Worm (Caenorhabditis elegans) whole organism, L1 larva: ENCODE data around the gene lipl-4.

ENCODE experiments used
- C16A3.4 ChIP-seq: fragments of 150-350 bp; optimal IDR thresholded peaks from 2 replicates; lab custom pipeline; 2014; ENCODE audit warnings: missing biosample characterization, missing genetic modification characterization
- aha-1 ChIP-seq: fragments of 150-350 bp; optimal IDR thresholded peaks from 2 replicates; lab custom pipeline; 2014; ENCODE audit warnings: missing biosample characterization, missing genetic modification characterization
- alr-1 ChIP-seq: fragments of 200-800 bp; sonication (Bioruptor generic); optimal IDR thresholded peaks from 2 replicates; lab custom pipeline; 2018; ENCODE audit warnings: borderline replicate concordance, mild to moderate bottlenecking, missing genetic modification characterization, missing compliant biosample characterization
- ama-1 ChIP-seq: fragments of 150-350 bp; optimal IDR thresholded peaks from 2 replicates; lab custom pipeline; 2014
- blmp-1 ChIP-seq: fragments of 150-350 bp; optimal IDR thresholded peaks from 2 replicates; lab custom pipeline; 2014; ENCODE audit warnings: missing biosample characterization, missing genetic modification characterization
- dpl-1 ChIP-seq, 3 experiments: fragments of 150-350 bp in 2 of 3; sonication (generic microtip) in 1 of 3; optimal IDR thresholded peaks; 2 replicates each; lab custom pipeline; 2014 to 2017; ENCODE audit warnings: missing biosample characterization in 3 of 3, missing genetic modification characterization in 3 of 3, missing genetic modification reagents in 3 of 3
- efl-1 ChIP-seq, 4 experiments: fragments of 150-350 bp; optimal IDR thresholded peaks in 3 of 4; peaks in 1 of 4; 1 replicate in 1 of 4; 2 replicates in 3 of 4; lab custom pipeline; 2014; ENCODE audit warnings: missing biosample characterization in 2 of 4, missing genetic modification characterization in 2 of 4, missing genetic modification reagents in 2 of 4
- elt-2 ChIP-seq: sonication (generic microtip); optimal IDR thresholded peaks from 2 replicates; lab custom pipeline; 2016; ENCODE audit warnings: missing genetic modification characterization, mild to moderate bottlenecking, inconsistent platforms, missing compliant biosample characterization, missing genetic modification reagents
- elt-3 ChIP-seq, 6 experiments: fragments of 150-350 bp in 1 of 6; sonication (generic microtip); optimal IDR thresholded peaks; 2 replicates each; lab custom pipeline; 2017 to 2018; ENCODE audit warnings: missing biosample characterization in 6 of 6, missing genetic modification characterization in 6 of 6, inconsistent platforms in 1 of 6
- fkh-8 ChIP-seq: sonication (generic microtip); optimal IDR thresholded peaks from 2 replicates; lab custom pipeline; 2016; ENCODE audit warnings: mild to moderate bottlenecking, missing genetic modification characterization, missing compliant biosample characterization
- irx-1 ChIP-seq: sonication (generic microtip); optimal IDR thresholded peaks from 2 replicates; lab custom pipeline; 2016; ENCODE audit warnings: missing genetic modification characterization, missing compliant biosample characterization
- lin-13 ChIP-seq: fragments of 150-350 bp; optimal IDR thresholded peaks from 2 replicates; lab custom pipeline; 2014; ENCODE audit warnings: missing biosample characterization, missing genetic modification reagents, missing genetic modification characterization
- lin-14 ChIP-seq: fragments of 200-800 bp; sonication (Bioruptor generic); optimal IDR thresholded peaks from 2 replicates; lab custom pipeline; 2018; ENCODE audit warnings: mild to moderate bottlenecking, missing genetic modification characterization, moderate library complexity, missing compliant biosample characterization
- lin-35 ChIP-seq, 2 experiments: fragments of 150-350 bp; optimal IDR thresholded peaks; 2 replicates each; lab custom pipeline; 2014; ENCODE audit warnings: missing biosample characterization in 2 of 2, missing genetic modification characterization in 2 of 2, missing genetic modification reagents in 2 of 2
- lir-3 ChIP-seq: sonication (generic microtip); optimal IDR thresholded peaks from 2 replicates; lab custom pipeline; 2016; ENCODE audit warnings: mild to moderate bottlenecking, missing genetic modification characterization, moderate library complexity, missing compliant biosample characterization; ENCODE audit not compliant: poor library complexity
- lsy-2 ChIP-seq, 2 experiments: fragments of 150-350 bp; optimal IDR thresholded peaks; 2 replicates each; lab custom pipeline; 2014; ENCODE audit warnings: missing biosample characterization in 2 of 2, missing genetic modification characterization in 2 of 2
- mdl-1 ChIP-seq, 2 experiments: fragments of 150-350 bp; optimal IDR thresholded peaks; 2 replicates each; lab custom pipeline; 2014 to 2017; ENCODE audit warnings: missing biosample characterization in 2 of 2, missing genetic modification characterization in 2 of 2, inconsistent platforms in 1 of 2
- mep-1 ChIP-seq: fragments of 150-350 bp; optimal IDR thresholded peaks from 2 replicates; lab custom pipeline; 2014; ENCODE audit warnings: missing biosample characterization, missing genetic modification characterization
- nhr-19 ChIP-seq: fragments of 200-800 bp; sonication (Bioruptor generic); conservative IDR thresholded peaks from 2 replicates; pipeline ENCODE4 v1.3.6; 2022; ENCODE audit warnings: missing genetic modification characterization, missing compliant biosample characterization
- nhr-20 ChIP-seq: sonication (generic microtip); optimal IDR thresholded peaks from 2 replicates; lab custom pipeline; 2016; ENCODE audit warnings: mild to moderate bottlenecking, missing genetic modification characterization, missing compliant biosample characterization
- nhr-28 ChIP-seq: fragments of 150-350 bp; optimal IDR thresholded peaks from 2 replicates; lab custom pipeline; 2014; ENCODE audit warnings: missing biosample characterization, missing genetic modification characterization
- nhr-47 ChIP-seq: sonication (generic microtip); optimal IDR thresholded peaks from 2 replicates; lab custom pipeline; 2016; ENCODE audit warnings: mild to moderate bottlenecking, missing genetic modification characterization, moderate library complexity, missing compliant biosample characterization
- nhr-71 ChIP-seq: sonication (generic microtip); optimal IDR thresholded peaks from 2 replicates; lab custom pipeline; 2016; ENCODE audit warnings: mild to moderate bottlenecking, missing genetic modification characterization, moderate library complexity, missing compliant biosample characterization
- nhr-76 ChIP-seq: sonication (generic microtip); optimal IDR thresholded peaks from 2 replicates; lab custom pipeline; 2017; ENCODE audit warnings: missing biosample characterization, missing genetic modification characterization
- nhr-77 ChIP-seq: fragments of 150-350 bp; optimal IDR thresholded peaks from 2 replicates; lab custom pipeline; 2014; ENCODE audit warnings: missing biosample characterization, missing genetic modification characterization
- nhr-85 ChIP-seq: sonication (generic microtip); peaks from one replicate; lab custom pipeline; 2016; ENCODE audit warnings: missing genetic modification characterization, inconsistent platforms, missing compliant biosample characterization
- nhr-90 ChIP-seq: sonication (generic microtip); optimal IDR thresholded peaks from 2 replicates; lab custom pipeline; 2016; ENCODE audit warnings: mild to moderate bottlenecking, missing genetic modification characterization, missing compliant biosample characterization; ENCODE audit not compliant: poor library complexity
- pag-3 ChIP-seq: sonication (generic microtip); optimal IDR thresholded peaks from 2 replicates; lab custom pipeline; 2017; ENCODE audit warnings: missing genetic modification characterization, mild to moderate bottlenecking, missing compliant biosample characterization, antibody characterized with exemption, borderline replicate concordance; ENCODE audit not compliant: insufficient read depth
- rnt-1 ChIP-seq: sonication (generic microtip); optimal IDR thresholded peaks from 2 replicates; lab custom pipeline; 2016; ENCODE audit warnings: mild to moderate bottlenecking, missing genetic modification characterization, moderate library complexity, missing compliant biosample characterization
- skn-1 ChIP-seq: fragments of 150-350 bp; optimal IDR thresholded peaks from 2 replicates; lab custom pipeline; 2014; ENCODE audit warnings: missing biosample characterization, missing genetic modification characterization
- snpc-4 ChIP-seq: fragments of 150-350 bp; optimal IDR thresholded peaks from 2 replicates; lab custom pipeline; 2014; ENCODE audit warnings: missing biosample characterization, missing genetic modification characterization
- snu-23 ChIP-seq: sonication (generic microtip); optimal IDR thresholded peaks from 2 replicates; lab custom pipeline; 2016; ENCODE audit warnings: missing genetic modification characterization, missing compliant biosample characterization
- swsn-7 ChIP-seq: sonication (generic microtip); optimal IDR thresholded peaks from 2 replicates; lab custom pipeline; 2016; ENCODE audit warnings: missing genetic modification characterization, missing compliant biosample characterization
- tbx-2 ChIP-seq: sonication (generic microtip); optimal IDR thresholded peaks from 2 replicates; lab custom pipeline; 2016; ENCODE audit warnings: missing genetic modification characterization, missing compliant biosample characterization
- tlp-1 ChIP-seq: fragments of 150-350 bp; optimal IDR thresholded peaks from 2 replicates; lab custom pipeline; 2014; ENCODE audit warnings: missing biosample characterization, missing genetic modification characterization
- unc-130 ChIP-seq: fragments of 150-350 bp; optimal IDR thresholded peaks from 2 replicates; lab custom pipeline; 2017; ENCODE audit warnings: missing biosample characterization, missing genetic modification characterization, inconsistent platforms
- ztf-4 ChIP-seq: fragments of 150-350 bp; optimal IDR thresholded peaks from 2 replicates; lab custom pipeline; 2014; ENCODE audit warnings: missing biosample characterization, missing genetic modification characterization

Gene lipl-4

ce11 chrV:6517305-6518224, 32.4 kb upstream of the lipl-4 start:
- peak; percentile 5 for TF ChIP-seq lir-3 (tag; lab: Kevin White, UChicago)
- TF ChIP-seq pag-3 (tag; lab: Kevin White, UChicago), result peak; percentile 77
- TF ChIP-seq swsn-7, result peak; percentile 27
- TF ChIP-seq lsy-2 (tag; optimal IDR thresholded peaks at IDR 0.05; lab: Kevin White, UChicago), result peak; percentile 8 to 33
- TF ChIP-seq lin-13 (GFP tag; lab: Kevin White, UChicago), result peak; percentile 17
- no peak for TF ChIP-seq alr-1 (tag; lab: Kevin White, UChicago)
- peak; percentile 57 for TF ChIP-seq mep-1
- no peak for TF ChIP-seq nhr-77 (tag; lab: Kevin White, UChicago)
- no peak for TF ChIP-seq snpc-4 (tag; lab: Kevin White, UChicago)
- TF ChIP-seq efl-1 (optimal IDR thresholded peaks at IDR 0.05; lab: Kevin White, UChicago), result no peak
- peak in 1 of 2 experiments; percentile 86 for TF ChIP-seq efl-1 (GFP tag; optimal IDR thresholded peaks at IDR 0.05 in 1 of 2; lab: Kevin White, UChicago)
- TF ChIP-seq elt-3 (tag; optimal IDR thresholded peaks at IDR 0.05; lab: Kevin White, UChicago), result peak in 2 of 6 experiments; percentile 55 to 72
- peak; percentile 70 for TF ChIP-seq nhr-19
- TF ChIP-seq fkh-8 (tag; lab: Kevin White, UChicago), result no peak
- peak in 1 of 2 experiments; percentile 80 for TF ChIP-seq mdl-1 (tag; optimal IDR thresholded peaks at IDR 0.05; lab: Kevin White, UChicago)
- TF ChIP-seq skn-1, result no peak
- peak; percentile 40 for TF ChIP-seq nhr-90 (tag; lab: Kevin White, UChicago)
- peak; percentile 55 for TF ChIP-seq nhr-20 (tag; lab: Kevin White, UChicago)
- TF ChIP-seq lin-35 (GFP tag; optimal IDR thresholded peaks at IDR 0.05; lab: Kevin White, UChicago), result peak; percentile 22 to 29
- TF ChIP-seq aha-1 (tag; lab: Kevin White, UChicago), result peak; percentile 49
- peak; percentile 82 for TF ChIP-seq blmp-1
- TF ChIP-seq unc-130 (tag; lab: Kevin White, UChicago), result peak; percentile 8
- no peak for TF ChIP-seq elt-2 (tag; lab: Kevin White, UChicago)
- TF ChIP-seq dpl-1 (GFP tag; optimal IDR thresholded peaks at IDR 0.05; lab: Kevin White, UChicago), result no peak
- TF ChIP-seq nhr-85 (tag; lab: Kevin White, UChicago), result peak; percentile 88
- TF ChIP-seq snu-23, result peak; percentile 61
- TF ChIP-seq lin-14 (GFP tag; lab: Kevin White, UChicago), result peak; percentile 84
- TF ChIP-seq nhr-28 (tag; lab: Kevin White, UChicago), result no peak
- TF ChIP-seq C16A3.4 (tag; lab: Kevin White, UChicago), result peak; percentile 26
- TF ChIP-seq rnt-1 (tag; lab: Kevin White, UChicago), result peak; percentile 52
- TF ChIP-seq ama-1 (lab: Kevin White, UChicago), result peak; percentile 31
- peak; percentile 6 for TF ChIP-seq irx-1 (tag; lab: Kevin White, UChicago)
- TF ChIP-seq nhr-47, result no peak
- TF ChIP-seq ztf-4 (tag; lab: Kevin White, UChicago), result peak; percentile 51
- peak; percentile 73 for TF ChIP-seq nhr-71 (tag; lab: Kevin White, UChicago)
- TF ChIP-seq tbx-2, result peak; percentile 27
- no peak for TF ChIP-seq nhr-76 (tag; lab: Kevin White, UChicago)

ce11 chrV:6518225-6518396, 31.9 kb upstream of the lipl-4 start, which contains the start of gene F46E10.3:
F46E10.3 (plus strand) TSS chrV:6518297.
- TF ChIP-seq tlp-1 (no peak), efl-1 (optimal IDR thresholded peaks at IDR 0.05; lab: Kevin White, UChicago) (no peak), efl-1 (GFP tag; optimal IDR thresholded peaks at IDR 0.05 in 1 of 2; lab: Kevin White, UChicago) (peak in 1 of 2 experiments; percentile 75)
- TF ChIP-seq, all 84 proteins: peak for 1
